Fruit fly (Drosophila melanogaster) whole organism, embryonic: ENCODE data around the gene goe.
A peak's percentile ranks its signal among the peaks of the same experiment; 100 is the strongest.

Experiments
- Aef1 ChIP-seq: fragments of 200-800 bp; sonication (Bioruptor generic); IDR thresholded peaks from 3 replicates; pipeline ENCODE4 v1.3.6; 2022; ENCODE audit warnings: missing biosample characterization, missing genetic modification characterization
- Asciz ChIP-seq: fragments of 200-800 bp; sonication (Bioruptor generic); optimal IDR thresholded peaks from 2 replicates; lab custom pipeline; 2017; ENCODE audit warnings: missing biosample characterization, mild to moderate bottlenecking, missing genetic modification characterization, missing genetic modification reagents
- Atf3 ChIP-seq: fragments of 200-800 bp; sonication (Bioruptor generic); optimal IDR thresholded peaks from 3 replicates; lab custom pipeline; 2016; ENCODE audit warnings: missing biosample characterization, missing genetic modification characterization
- Bteb2 ChIP-seq: fragments of 200-800 bp; sonication (Bioruptor generic); optimal IDR thresholded peaks from 2 replicates; lab custom pipeline; 2016; ENCODE audit warnings: missing biosample characterization, missing genetic modification characterization
- CG10462 ChIP-seq: fragments of 200-800 bp; sonication (Bioruptor generic); optimal IDR thresholded peaks from 2 replicates; lab custom pipeline; 2016; ENCODE audit warnings: missing biosample characterization, missing genetic modification characterization
- CG10654 ChIP-seq: fragments of 200-800 bp; sonication (Bioruptor generic); optimal IDR thresholded peaks from 2 replicates; lab custom pipeline; 2016; ENCODE audit warnings: missing biosample characterization, missing genetic modification characterization
- CG11085 ChIP-seq: fragments of 200-800 bp; sonication (Bioruptor generic); IDR thresholded peaks from 2 replicates; pipeline ENCODE4 v1.3.6; 2022; ENCODE audit warnings: missing biosample characterization, missing genetic modification characterization
- CG12299 ChIP-seq: fragments of 200-800 bp; sonication (Bioruptor generic); optimal IDR thresholded peaks from 2 replicates; lab custom pipeline; 2018; ENCODE audit warnings: missing biosample characterization, mild to moderate bottlenecking, missing genetic modification characterization
- CG12744 ChIP-seq: fragments of 200-800 bp; sonication (Bioruptor generic); optimal IDR thresholded peaks from 2 replicates; lab custom pipeline; 2016; ENCODE audit warnings: missing biosample characterization, missing genetic modification characterization
- CG15479 ChIP-seq: fragments of 200-800 bp; sonication (Bioruptor generic); optimal IDR thresholded peaks from 3 replicates; lab custom pipeline; 2019; ENCODE audit warnings: missing biosample characterization, mild to moderate bottlenecking, missing genetic modification characterization, moderate library complexity
- CG17612 ChIP-seq: fragments of 200-800 bp; sonication (Bioruptor generic); IDR thresholded peaks from 2 replicates; pipeline ENCODE4 v1.3.6; 2022; ENCODE audit warnings: missing biosample characterization, missing genetic modification characterization
- CG2889 ChIP-seq: fragments of 200-800 bp; sonication (Bioruptor generic); IDR thresholded peaks from 3 replicates; pipeline ENCODE4 v1.3.6; 2022; ENCODE audit warnings: missing biosample characterization, missing genetic modification characterization
- CG31365 ChIP-seq: fragments of 200-800 bp; sonication (Bioruptor generic); optimal IDR thresholded peaks from 2 replicates; lab custom pipeline; 2018; ENCODE audit warnings: missing biosample characterization, mild to moderate bottlenecking, missing genetic modification characterization
- CG3995 ChIP-seq: fragments of 200-800 bp; sonication (Bioruptor generic); optimal IDR thresholded peaks from 3 replicates; lab custom pipeline; 2016; ENCODE audit warnings: missing biosample characterization, missing genetic modification characterization
- CG43689 ChIP-seq: fragments of 200-800 bp; sonication (Bioruptor generic); IDR thresholded peaks from 2 replicates; pipeline ENCODE4 v1.3.6; 2022; ENCODE audit warnings: missing biosample characterization, missing genetic modification characterization
- CG4820 ChIP-seq: fragments of 200-800 bp; sonication (Bioruptor generic); optimal IDR thresholded peaks from 3 replicates; lab custom pipeline; 2016; ENCODE audit warnings: missing biosample characterization, missing genetic modification characterization
- CG5180 ChIP-seq: fragments of 200-800 bp; sonication (Bioruptor generic); optimal IDR thresholded peaks from 3 replicates; lab custom pipeline; 2017; ENCODE audit warnings: missing biosample characterization, missing genetic modification characterization, mild to moderate bottlenecking, moderate library complexity, missing genetic modification reagents
- CG6654 ChIP-seq: fragments of 200-800 bp; sonication (Bioruptor generic); optimal IDR thresholded peaks from 2 replicates; lab custom pipeline; 2017; ENCODE audit warnings: missing biosample characterization, mild to moderate bottlenecking, missing genetic modification characterization
- CG6791 ChIP-seq: fragments of 200-800 bp; sonication (Bioruptor generic); IDR thresholded peaks from 3 replicates; pipeline ENCODE4 v1.3.6; 2022; ENCODE audit warnings: missing biosample characterization, missing genetic modification characterization; ENCODE audit not compliant: partially characterized antibody
- CG8281 ChIP-seq: fragments of 200-800 bp; sonication (Bioruptor generic); optimal IDR thresholded peaks from 2 replicates; lab custom pipeline; 2018; ENCODE audit warnings: missing biosample characterization, mild to moderate bottlenecking, missing genetic modification characterization, moderate library complexity
- CG8290 ChIP-seq, 3 experiments: fragments of 200-800 bp; sonication (Bioruptor generic); optimal IDR thresholded peaks; 2 replicates each; lab custom pipeline; 2016 to 2019; ENCODE audit warnings: missing biosample characterization in 3 of 3, missing genetic modification characterization in 3 of 3, mild to moderate bottlenecking in 2 of 3, moderate library complexity in 1 of 3
- CG8478 ChIP-seq: fragments of >200 bp; optimal IDR thresholded peaks from 2 replicates; lab custom pipeline; 2018
- CG8765 ChIP-seq: fragments of 200-800 bp; sonication (Bioruptor generic); IDR thresholded peaks from 2 replicates; pipeline ENCODE4 v1.3.6; 2022; ENCODE audit warnings: missing biosample characterization, missing genetic modification characterization
- CG9437 ChIP-seq: fragments of 200-800 bp; sonication (Bioruptor generic); optimal IDR thresholded peaks from 2 replicates; lab custom pipeline; 2018; ENCODE audit warnings: missing biosample characterization, mild to moderate bottlenecking, missing genetic modification characterization
- CG9817 ChIP-seq: fragments of 200-800 bp; sonication (Bioruptor generic); optimal IDR thresholded peaks from 2 replicates; lab custom pipeline; 2018; ENCODE audit warnings: missing biosample characterization, mild to moderate bottlenecking, missing genetic modification characterization, moderate library complexity
- Chrac-16 ChIP-seq: fragments of 200-800 bp; sonication (Bioruptor generic); optimal IDR thresholded peaks from 3 replicates; lab custom pipeline; 2016; ENCODE audit warnings: missing biosample characterization, missing genetic modification characterization
- CkIIα-i1 ChIP-seq: fragments of 200-800 bp; sonication (Bioruptor generic); IDR thresholded peaks from 2 replicates; pipeline ENCODE4 v1.3.6; 2022; ENCODE audit warnings: missing biosample characterization, missing genetic modification characterization
- Dfd ChIP-seq, 2 experiments: fragments of >200 bp; optimal IDR thresholded peaks; 2 replicates each; lab custom pipeline; 2017; ENCODE audit warnings: missing biosample characterization in 2 of 2, missing genetic modification characterization in 2 of 2
- E2f1 ChIP-seq: fragments of 200-800 bp; sonication (Bioruptor generic); IDR thresholded peaks from 2 replicates; pipeline ENCODE4 v1.3.6; 2022; ENCODE audit warnings: missing biosample characterization, missing genetic modification characterization
- Ets97D ChIP-seq: fragments of 200-800 bp; sonication (Bioruptor generic); optimal IDR thresholded peaks from 3 replicates; lab custom pipeline; 2016; ENCODE audit warnings: missing biosample characterization, missing genetic modification characterization
- HmgD ChIP-seq: fragments of 200-800 bp; sonication (Bioruptor generic); optimal IDR thresholded peaks from 3 replicates; lab custom pipeline; 2016; ENCODE audit warnings: missing biosample characterization, missing genetic modification characterization
- Hr78 ChIP-seq, 2 experiments: fragments of 200-800 bp in 1 of 2; fragments of >200 bp in 1 of 2; sonication (Bioruptor generic) in 1 of 2; optimal IDR thresholded peaks; 2 replicates each; lab custom pipeline; 2017 to 2019; ENCODE audit warnings: missing biosample characterization in 2 of 2, missing genetic modification characterization in 2 of 2, mild to moderate bottlenecking in 1 of 2, moderate library complexity in 1 of 2
- Meics ChIP-seq: fragments of 200-800 bp; sonication (Bioruptor generic); optimal IDR thresholded peaks from 2 replicates; lab custom pipeline; 2017; ENCODE audit warnings: missing biosample characterization, mild to moderate bottlenecking, missing genetic modification characterization
- Taf1 ChIP-seq: fragments of 200-800 bp; sonication (Bioruptor generic); IDR thresholded peaks from 2 replicates; pipeline ENCODE4 v1.3.6; 2022; ENCODE audit warnings: missing biosample characterization, missing genetic modification characterization
- Vsx1 ChIP-seq: fragments of 200-800 bp; sonication (Bioruptor generic); optimal IDR thresholded peaks from 2 replicates; lab custom pipeline; 2017; ENCODE audit warnings: missing biosample characterization, mild to moderate bottlenecking, missing genetic modification characterization, missing genetic modification reagents
- abd-A ChIP-seq: fragments of 200-800 bp; sonication (Bioruptor generic); optimal IDR thresholded peaks from 3 replicates; lab custom pipeline; 2019; ENCODE audit warnings: missing biosample characterization, mild to moderate bottlenecking, missing genetic modification characterization, moderate library complexity
- aop ChIP-seq: fragments of 200-800 bp; sonication (Bioruptor generic); IDR thresholded peaks from 2 replicates; pipeline ENCODE4 v1.3.6; 2022; ENCODE audit warnings: missing biosample characterization, missing genetic modification characterization
- ato ChIP-seq: fragments of 200-800 bp; sonication (Bioruptor generic); IDR thresholded peaks from 2 replicates; pipeline ENCODE4 v1.3.6; 2022; ENCODE audit warnings: missing biosample characterization, missing genetic modification characterization; ENCODE audit not compliant: partially characterized antibody
- dmrt11E ChIP-seq: fragments of 200-800 bp; sonication (Bioruptor generic); optimal IDR thresholded peaks from 3 replicates; lab custom pipeline; 2018; ENCODE audit warnings: missing biosample characterization, mild to moderate bottlenecking, missing genetic modification characterization, moderate library complexity
- fd96Cb ChIP-seq: fragments of 200-800 bp; sonication (Bioruptor generic); optimal IDR thresholded peaks from 2 replicates; lab custom pipeline; 2018; ENCODE audit warnings: missing biosample characterization, mild to moderate bottlenecking, missing genetic modification characterization, moderate library complexity
- gro ChIP-seq: fragments of 200-800 bp; sonication (Bioruptor generic); optimal IDR thresholded peaks from 2 replicates; lab custom pipeline; 2016; ENCODE audit warnings: missing biosample characterization, missing genetic modification characterization
- gsb-n ChIP-seq: fragments of 200-800 bp; sonication (Bioruptor generic); optimal IDR thresholded peaks from 3 replicates; lab custom pipeline; 2018; ENCODE audit warnings: missing biosample characterization, mild to moderate bottlenecking, missing genetic modification characterization
- gt ChIP-seq: fragments of 200-800 bp; sonication (Bioruptor generic); IDR thresholded peaks from 2 replicates; pipeline ENCODE4 v1.3.6; 2022; ENCODE audit warnings: missing biosample characterization, missing genetic modification characterization
- lbe ChIP-seq: fragments of 200-800 bp; sonication (Bioruptor generic); optimal IDR thresholded peaks from 2 replicates; lab custom pipeline; 2016; ENCODE audit warnings: missing biosample characterization, mild to moderate bottlenecking, missing genetic modification characterization
- oc ChIP-seq: fragments of 200-800 bp; sonication (Bioruptor generic); optimal IDR thresholded peaks from 2 replicates; lab custom pipeline; 2018; ENCODE audit warnings: missing biosample characterization, mild to moderate bottlenecking, missing genetic modification characterization, moderate library complexity
- scrt ChIP-seq: fragments of 200-800 bp; sonication (Bioruptor generic); optimal IDR thresholded peaks from 2 replicates; lab custom pipeline; 2018; ENCODE audit warnings: missing biosample characterization, mild to moderate bottlenecking, missing genetic modification characterization, moderate library complexity
- sd ChIP-seq: fragments of 200-800 bp; sonication (Bioruptor generic); optimal IDR thresholded peaks from 3 replicates; lab custom pipeline; 2018; ENCODE audit warnings: missing biosample characterization, mild to moderate bottlenecking, missing genetic modification characterization, moderate library complexity
- sr ChIP-seq: fragments of 200-800 bp; sonication (Bioruptor generic); IDR thresholded peaks from 3 replicates; pipeline ENCODE4 v1.3.6; 2022; ENCODE audit warnings: missing biosample characterization, missing genetic modification characterization
- ssp ChIP-seq: fragments of 200-800 bp; sonication (Bioruptor generic); IDR thresholded peaks from 2 replicates; pipeline ENCODE4 v1.3.6; 2022; ENCODE audit warnings: missing biosample characterization, missing genetic modification characterization
- tin ChIP-seq: fragments of 200-800 bp; sonication (Bioruptor generic); optimal IDR thresholded peaks from 3 replicates; lab custom pipeline; 2016; ENCODE audit warnings: missing biosample characterization, missing genetic modification characterization

Gene goe

DNA sequence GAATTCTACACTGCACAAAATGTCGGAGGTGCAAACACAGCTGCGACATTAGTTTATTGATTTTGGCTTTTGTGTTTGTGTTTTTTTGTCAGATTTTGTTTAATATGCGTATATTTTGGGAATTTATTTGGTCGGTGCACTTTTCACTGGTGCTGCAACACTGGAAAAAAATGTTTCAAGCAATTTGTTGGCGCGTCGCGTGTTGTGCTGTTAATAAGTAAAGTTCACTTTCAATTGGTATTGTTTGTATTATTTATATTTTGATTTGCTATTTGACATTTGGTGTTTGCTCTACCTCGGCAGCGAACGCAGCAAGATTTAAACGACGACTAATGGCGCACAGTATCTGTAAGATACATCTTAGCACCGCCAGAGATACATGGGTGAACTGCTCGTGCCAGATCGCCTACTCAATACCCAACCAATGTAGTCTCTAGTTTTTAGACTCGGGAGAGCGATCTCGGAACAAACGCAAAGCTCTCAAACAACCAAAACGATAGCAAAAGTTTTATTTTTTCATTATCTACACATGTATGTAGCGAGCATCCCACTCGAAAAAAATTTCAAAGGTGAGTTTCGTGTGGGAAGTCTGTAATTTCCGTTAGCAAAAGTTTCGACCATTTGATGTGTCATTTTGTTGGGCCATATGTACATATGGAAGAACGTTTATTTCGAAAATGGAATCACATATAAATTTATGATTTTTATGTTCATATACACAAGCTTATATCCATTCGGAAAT lies 30.6 kb upstream of the goe start (continued):
- TF ChIP-seq CG10462 (GFP tag; lab: Kevin White, UChicago) (no peak), CG2889 (no peak), CG12744 (GFP tag; lab: Kevin White, UChicago) (no peak), gt (GFP tag; lab: Robert Waterston, UW) (no peak), dmrt11E (peak; percentile 14), tin (GFP tag; lab: Kevin White, UChicago) (peak; percentile 53), CG4820 (GFP tag; lab: Kevin White, UChicago) (peak; percentile 37), sd (tag; lab: Kevin White, UChicago) (peak; percentile 26), CG6654 (GFP tag; lab: Kevin White, UChicago) (no peak), CG11085 (GFP tag; lab: Robert Waterston, UW) (no peak), CG9817 (tag; lab: Kevin White, UChicago) (peak; percentile 38), CG12299 (no peak), scrt (GFP tag; lab: Kevin White, UChicago) (no peak), ssp (no peak), Hr78 (GFP tag; optimal IDR thresholded peaks at IDR 0.05; lab: Kevin White, UChicago) (no peak), Atf3 (GFP tag; lab: Kevin White, UChicago) (no peak), CG31365 (tag; lab: Kevin White, UChicago) (peak; percentile 30), CG5180 (GFP tag; lab: Kevin White, UChicago) (peak; percentile 4), lbe (GFP tag; lab: Kevin White, UChicago) (no peak), CG17612 (GFP tag; lab: Robert Waterston, UW) (no peak), Taf1 (GFP tag; lab: Robert Waterston, UW) (0 out of 2 replicates have a peak, but pooled peaks have one; percentile 39), CkIIα-i1 (no peak), CG8478 (lab: Kevin White, UChicago) (no peak), gsb-n (tag; lab: Kevin White, UChicago) (peak; percentile 5), Bteb2 (GFP tag; lab: Kevin White, UChicago) (peak; percentile 3), CG8290 (GFP tag; optimal IDR thresholded peaks at IDR 0.05; lab: Kevin White, UChicago) (no peak), CG8290 (tag; optimal IDR thresholded peaks at IDR 0.05; lab: Kevin White, UChicago) (peak in 1 of 2 experiments; percentile 37), CG10654 (GFP tag; lab: Kevin White, UChicago) (no peak), Ets97D (GFP tag; lab: Kevin White, UChicago) (no peak), CG8281 (no peak), gro (GFP tag; lab: Kevin White, UChicago) (no peak), CG15479 (no peak), CG3995 (GFP tag; lab: Kevin White, UChicago) (no peak), sr (GFP tag; lab: Robert Waterston, UW) (peak; percentile 90), E2f1 (GFP tag; lab: Robert Waterston, UW) (peak; percentile 40), Dfd (GFP tag; optimal IDR thresholded peaks at IDR 0.05; lab: Kevin White, UChicago) (no peak), aop (GFP tag; lab: Robert Waterston, UW) (no peak), HmgD (no peak), CG9437 (peak; percentile 23), Aef1 (peak; percentile 44; the same call in 1 of the 3 replicates), CG43689 (GFP tag; lab: Robert Waterston, UW) (no peak), ato (GFP tag; lab: Robert Waterston, UW) (no peak), Chrac-16 (peak; percentile 40), oc (tag; lab: Kevin White, UChicago) (no peak), CG6791 (GFP tag; lab: Robert Waterston, UW) (no peak), abd-A (tag; lab: Kevin White, UChicago) (no peak), CG8765 (GFP tag; lab: Robert Waterston, UW) (no peak), Asciz (GFP tag; lab: Kevin White, UChicago) (peak; percentile 25), fd96Cb (tag; lab: Kevin White, UChicago) (peak; percentile 42), Vsx1 (no peak), Meics (GFP tag; lab: Kevin White, UChicago) (peak; percentile 56)
